Fruit fly (Drosophila melanogaster) whole organism, adult: Measurements from ENCODE around the gene CG15414.

Experiments
- CG11617 ChIP-seq: fragments of 200-800 bp; sonication (Bioruptor generic); optimal IDR thresholded peaks from 2 replicates; lab custom pipeline; 2017; ENCODE audit warnings: mild to moderate bottlenecking, missing biosample characterization, missing genetic modification reagents, missing genetic modification characterization
- CG12768 ChIP-seq: fragments of 200-800 bp; sonication (Bioruptor generic); optimal IDR thresholded peaks from 2 replicates; lab custom pipeline; 2017; ENCODE audit warnings: missing biosample characterization, missing genetic modification characterization, mild to moderate bottlenecking, moderate library complexity, missing genetic modification reagents
- CG14711 ChIP-seq: fragments of 200-800 bp; sonication (Bioruptor generic); optimal IDR thresholded peaks from 2 replicates; lab custom pipeline; 2018; ENCODE audit warnings: missing biosample characterization, mild to moderate bottlenecking, missing genetic modification characterization, moderate library complexity
- CG1620 ChIP-seq: fragments of 200-800 bp; sonication (Bioruptor generic); optimal IDR thresholded peaks from 2 replicates; lab custom pipeline; 2016; ENCODE audit warnings: missing biosample characterization, missing genetic modification characterization
- CG33017 ChIP-seq: fragments of 200-800 bp; sonication (Bioruptor generic); optimal IDR thresholded peaks from 2 replicates; lab custom pipeline; 2018; ENCODE audit warnings: missing biosample characterization, mild to moderate bottlenecking, missing genetic modification characterization, moderate library complexity
- CG5204 ChIP-seq: fragments of 200-800 bp; sonication (Bioruptor generic); optimal IDR thresholded peaks from 2 replicates; lab custom pipeline; 2016; ENCODE audit warnings: missing biosample characterization, missing genetic modification characterization
- CG7101 ChIP-seq: fragments of 200-800 bp; sonication (Bioruptor generic); optimal IDR thresholded peaks from 2 replicates; lab custom pipeline; 2018; ENCODE audit warnings: missing biosample characterization, mild to moderate bottlenecking, missing genetic modification characterization, moderate library complexity
- Clk ChIP-seq: fragments of 200-800 bp; sonication (Bioruptor generic); optimal IDR thresholded peaks from 2 replicates; lab custom pipeline; 2017; ENCODE audit warnings: missing biosample characterization, missing genetic modification characterization
- Crg-1 ChIP-seq: fragments of 200-800 bp; sonication (Bioruptor generic); optimal IDR thresholded peaks from 2 replicates; lab custom pipeline; 2016; ENCODE audit warnings: missing biosample characterization, missing genetic modification characterization
- Hr96 ChIP-seq: fragments of 200-800 bp; sonication (Bioruptor generic); optimal IDR thresholded peaks from 2 replicates; lab custom pipeline; 2016; ENCODE audit warnings: missing biosample characterization, missing genetic modification characterization
- Mnt ChIP-seq: fragments of 200-800 bp; sonication (Bioruptor generic); optimal IDR thresholded peaks from 2 replicates; lab custom pipeline; 2016; ENCODE audit warnings: missing biosample characterization, mild to moderate bottlenecking, missing genetic modification characterization
- cic ChIP-seq: fragments of 200-800 bp; sonication (Bioruptor generic); optimal IDR thresholded peaks from 2 replicates; lab custom pipeline; 2017; ENCODE audit warnings: missing biosample characterization, mild to moderate bottlenecking, missing genetic modification characterization, moderate library complexity
- cnc ChIP-seq, 2 experiments: fragments of >200 bp; optimal IDR thresholded peaks; 2 replicates each; lab custom pipeline; 2017
- kay ChIP-seq: fragments of 200-800 bp; sonication (Bioruptor generic); peaks from one replicate; lab custom pipeline; 2016; ENCODE audit warnings: missing biosample characterization, missing genetic modification characterization, borderline replicate concordance
- ovo ChIP-seq: fragments of 200-800 bp; sonication (Bioruptor generic); optimal IDR thresholded peaks from 2 replicates; lab custom pipeline; 2016; ENCODE audit warnings: missing biosample characterization, missing genetic modification characterization
- pad ChIP-seq: fragments of 200-800 bp; sonication (Bioruptor generic); optimal IDR thresholded peaks from 3 replicates; lab custom pipeline; 2017; ENCODE audit warnings: missing biosample characterization, missing genetic modification characterization, mild to moderate bottlenecking, moderate library complexity, missing genetic modification reagents
- tj ChIP-seq: fragments of 200-800 bp; sonication (Bioruptor generic); optimal IDR thresholded peaks from 3 replicates; lab custom pipeline; 2017; ENCODE audit warnings: missing biosample characterization, mild to moderate bottlenecking, missing genetic modification characterization, moderate library complexity

The CG15414 gene

DNA sequence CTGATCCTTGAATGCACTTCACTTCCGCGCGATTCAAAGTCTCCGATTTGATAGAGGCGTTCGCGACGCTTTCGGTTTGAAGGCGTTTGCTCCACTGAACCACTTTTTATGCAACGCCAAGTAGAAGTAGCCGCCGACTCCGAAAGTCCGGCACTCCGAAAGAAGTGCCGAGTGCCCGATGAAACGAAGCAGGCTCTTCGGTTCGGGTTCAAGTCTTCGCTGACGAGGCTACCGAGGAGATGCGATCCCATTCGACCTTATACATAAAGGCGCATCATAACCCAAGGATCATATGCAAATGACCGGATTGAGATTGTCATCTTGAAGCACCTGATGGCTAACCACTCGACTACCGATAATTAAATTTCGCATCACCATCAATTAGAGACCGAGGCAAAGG, at the start of gene CG15414:
Gene CG15414, minus strand, starts transcription at position 101 of the 400 bp plus-strand sequence.
- TF ChIP-seq ovo (GFP tag; lab: Kevin White, UChicago): no peak
- no peak for TF ChIP-seq pad (GFP tag; lab: Kevin White, UChicago)
- TF ChIP-seq Mnt (GFP tag; lab: Kevin White, UChicago): no peak
- no peak for TF ChIP-seq Clk (GFP tag; lab: Kevin White, UChicago)
- no peak for TF ChIP-seq CG14711 (tag; lab: Kevin White, UChicago)
- TF ChIP-seq CG33017 (tag; lab: Kevin White, UChicago): no peak
- TF ChIP-seq CG12768 (GFP tag; lab: Kevin White, UChicago): no peak
- no peak for TF ChIP-seq tj (GFP tag; lab: Kevin White, UChicago)
- TF ChIP-seq kay (GFP tag; lab: Kevin White, UChicago): no peak
- no peak for TF ChIP-seq cic (GFP tag; lab: Kevin White, UChicago)
- TF ChIP-seq cnc (optimal IDR thresholded peaks at IDR 0.05; lab: Kevin White, UChicago): no peak
- TF ChIP-seq Crg-1 (GFP tag; lab: Kevin White, UChicago): no peak
- TF ChIP-seq CG7101 (tag; lab: Kevin White, UChicago): no peak
- TF ChIP-seq CG1620 (GFP tag; lab: Kevin White, UChicago): no peak

DNA sequence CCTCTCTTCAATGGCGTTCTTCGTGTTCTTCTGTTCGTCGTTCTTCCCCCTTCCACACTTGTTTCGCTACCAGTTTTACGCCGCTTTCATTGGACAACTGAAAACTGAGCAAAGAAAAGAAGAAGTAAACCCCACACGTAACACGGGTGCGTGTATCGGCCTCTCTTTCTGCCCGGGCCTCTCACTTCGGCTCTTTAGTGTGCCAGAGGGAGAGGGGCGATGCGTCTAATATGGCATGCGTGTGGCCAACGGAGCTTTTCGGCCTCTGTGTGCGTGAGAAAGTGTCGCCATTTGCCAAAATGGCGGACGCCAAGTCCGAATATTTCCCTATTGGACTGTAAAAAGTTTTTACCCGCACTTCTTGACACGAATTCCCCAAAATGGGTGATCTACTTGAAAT, 49.1 kb upstream of the CG15414 start:
- no peak for TF ChIP-seq CG12768 (GFP tag; lab: Kevin White, UChicago)
- TF ChIP-seq Clk (GFP tag; lab: Kevin White, UChicago): no peak

DNA sequence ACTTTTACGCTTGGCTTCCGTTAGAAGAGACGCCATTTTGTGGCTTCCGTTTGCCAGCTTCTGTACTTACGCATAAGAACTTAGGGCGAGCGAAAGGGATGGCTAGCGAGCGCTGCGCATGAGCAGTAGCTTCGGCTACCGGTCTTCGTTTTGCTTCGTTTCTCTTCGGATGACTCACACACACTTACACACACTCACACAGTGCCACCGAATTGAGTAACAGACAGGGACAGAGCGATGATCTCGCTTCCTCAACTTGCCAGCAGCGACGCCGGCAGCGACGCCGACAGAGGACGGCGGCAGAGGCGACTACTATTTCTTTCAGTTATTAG, 48.5 kb upstream of the CG15414 start:
- no peak for TF ChIP-seq Crg-1 (GFP tag; lab: Kevin White, UChicago)

DNA sequence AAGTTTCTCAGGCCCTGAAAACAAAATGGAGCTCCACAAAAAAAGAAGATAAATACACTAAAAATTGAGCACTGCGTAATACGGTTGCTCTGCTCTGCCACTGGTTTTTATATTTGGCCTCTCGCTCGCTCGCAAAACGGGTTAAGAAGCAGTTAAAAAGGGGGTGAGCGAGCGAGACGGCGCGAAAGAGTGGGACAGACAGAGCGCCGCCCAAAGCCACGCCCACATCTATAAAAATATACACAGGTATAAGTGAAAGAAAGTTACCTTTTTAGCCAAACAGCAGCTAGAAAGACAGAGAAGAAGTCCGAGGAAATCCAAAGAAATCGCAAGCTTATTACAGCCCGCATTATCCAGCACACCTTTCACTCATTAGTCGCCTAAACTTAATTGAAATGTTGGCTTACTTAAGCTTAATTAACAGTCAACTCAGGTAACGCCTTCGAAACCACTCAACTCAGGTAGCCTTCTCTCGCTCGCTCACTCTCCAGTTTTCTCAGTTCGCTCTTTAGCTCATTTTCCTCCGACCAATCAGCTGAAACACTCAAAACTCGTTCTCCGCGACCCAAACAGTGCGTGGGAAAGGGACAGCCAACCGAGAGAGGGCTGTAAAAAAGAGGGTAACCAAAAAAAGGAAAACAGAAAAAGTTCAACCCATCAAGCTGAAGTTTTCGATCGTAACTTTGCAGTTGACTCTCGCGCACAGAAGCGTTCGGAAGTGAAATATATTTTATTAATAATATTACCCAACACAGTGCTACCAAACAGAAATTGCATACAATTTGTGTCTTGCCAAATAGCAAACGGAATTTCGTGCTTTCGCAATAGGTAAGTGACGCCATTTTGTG, 47.9 kb upstream of the CG15414 start, which contains the start of gene drm:
Gene drm, plus strand, starts transcription at position 684 of the 848 bp plus-strand sequence.
- TF ChIP-seq ovo (GFP tag; lab: Kevin White, UChicago) (peak; percentile 40), cnc (optimal IDR thresholded peaks at IDR 0.05; lab: Kevin White, UChicago) (no peak), pad (GFP tag; lab: Kevin White, UChicago) (peak; percentile 86)

DNA sequence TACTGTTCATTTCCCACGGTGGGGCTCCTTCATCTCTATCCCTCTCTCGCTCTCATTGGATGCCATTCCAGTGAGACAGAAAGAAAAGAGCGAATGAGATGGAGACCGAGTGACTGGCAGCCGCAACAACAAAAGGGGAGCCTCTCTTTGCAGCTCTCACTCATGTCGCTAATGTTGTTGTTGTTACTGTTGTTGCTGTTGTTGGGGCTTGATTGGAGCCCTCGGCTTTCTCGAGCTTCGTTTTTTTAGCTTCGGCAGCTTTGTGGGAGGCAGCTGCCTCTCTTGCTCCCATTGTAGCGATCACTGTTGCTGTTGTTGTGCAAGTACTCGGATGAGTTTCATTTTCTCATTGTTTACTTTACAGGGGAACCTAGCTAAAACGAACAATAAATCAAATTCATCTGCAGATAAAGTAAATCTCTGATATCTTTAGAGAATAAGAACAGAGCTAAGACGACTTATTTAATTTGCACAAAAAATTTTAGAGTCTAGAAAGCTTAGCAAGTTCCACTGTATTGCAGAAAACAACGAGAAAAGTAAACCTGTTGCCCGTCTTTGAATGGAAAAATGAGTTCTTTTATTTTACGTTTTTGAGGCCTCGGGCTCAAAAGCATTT, 43.5 kb upstream of the CG15414 start:
- TF ChIP-seq pad (GFP tag; lab: Kevin White, UChicago): no peak
- TF ChIP-seq Clk (GFP tag; lab: Kevin White, UChicago): no peak
- no peak for TF ChIP-seq Hr96 (GFP tag; lab: Kevin White, UChicago)
- TF ChIP-seq cic (GFP tag; lab: Kevin White, UChicago): no peak
- no peak for TF ChIP-seq CG5204 (GFP tag; lab: Kevin White, UChicago)
- no peak for TF ChIP-seq kay (GFP tag; lab: Kevin White, UChicago)
- TF ChIP-seq Mnt (GFP tag; lab: Kevin White, UChicago): no peak
- no peak for TF ChIP-seq ovo (GFP tag; lab: Kevin White, UChicago)
- no peak for TF ChIP-seq CG33017 (tag; lab: Kevin White, UChicago)
- no peak for TF ChIP-seq tj (GFP tag; lab: Kevin White, UChicago)

DNA sequence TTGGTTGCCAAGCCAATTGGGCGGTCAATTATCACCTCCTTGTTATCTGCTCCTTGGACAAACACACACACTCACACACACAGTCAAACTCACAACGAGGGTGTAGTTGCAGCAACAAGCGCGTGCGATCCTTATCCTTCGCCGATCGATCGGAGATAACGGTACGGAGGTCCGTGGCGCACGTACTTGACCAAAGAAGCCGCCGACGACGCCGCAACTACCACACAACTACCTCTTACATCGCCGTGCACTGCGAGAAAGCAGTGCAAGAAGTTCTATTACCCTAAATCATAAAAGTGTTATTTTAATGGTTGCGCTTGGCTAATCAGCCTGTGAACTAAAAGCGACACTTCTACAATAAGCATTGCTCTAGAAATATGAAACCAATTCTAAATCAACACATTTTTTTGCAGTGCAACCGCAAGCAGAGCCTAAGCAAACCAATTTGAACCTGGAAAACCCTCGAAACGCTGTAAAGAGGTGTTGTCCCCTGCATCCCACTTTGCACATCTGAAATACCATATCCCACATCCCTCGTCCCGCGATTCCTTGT, 42.2 kb upstream of the CG15414 start:
- no peak for TF ChIP-seq CG1620 (GFP tag; lab: Kevin White, UChicago)

DNA sequence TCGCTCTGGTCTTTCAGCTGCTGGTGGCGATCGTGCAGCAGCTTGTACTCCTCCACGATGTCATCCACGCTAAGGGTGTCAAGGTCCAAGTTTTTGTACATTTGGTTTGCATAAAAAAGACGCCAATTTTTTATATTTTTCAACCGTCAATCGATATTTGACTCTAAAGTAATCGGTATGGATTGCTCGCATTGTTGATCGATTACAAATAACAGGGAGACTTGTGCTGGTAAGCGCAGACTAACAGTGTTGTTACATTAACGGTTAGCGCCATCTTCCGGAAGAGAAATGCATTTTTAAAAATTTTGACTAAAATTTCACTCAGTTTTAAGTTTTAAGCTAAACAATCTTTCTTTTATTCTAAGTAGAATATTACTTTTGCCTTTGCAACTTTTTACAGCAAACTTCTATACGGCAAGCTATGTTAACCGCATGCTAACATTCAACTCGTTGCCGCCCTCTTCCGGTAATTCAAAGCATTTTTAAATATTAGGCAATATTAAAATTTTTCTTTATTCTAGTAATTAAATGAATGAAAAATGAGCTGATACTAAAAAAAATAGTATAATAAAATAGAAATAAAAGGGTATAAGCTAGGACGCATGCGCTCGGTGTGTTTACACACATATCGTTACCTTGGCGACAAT, 39.4 kb upstream of the CG15414 start, which contains the start of the genes Spindly and IFT57:
Gene Spindly, minus strand, starts transcription at position 132 of the 647 bp plus-strand sequence.
Gene IFT57, plus strand, starts transcription at position 604 of the 647 bp plus-strand sequence.
- no peak for TF ChIP-seq Mnt (GFP tag; lab: Kevin White, UChicago)
- no peak for TF ChIP-seq CG12768 (GFP tag; lab: Kevin White, UChicago)
- no peak for TF ChIP-seq Clk (GFP tag; lab: Kevin White, UChicago)
- TF ChIP-seq cic (GFP tag; lab: Kevin White, UChicago): no peak
- no peak for TF ChIP-seq tj (GFP tag; lab: Kevin White, UChicago)
- TF ChIP-seq CG1620 (GFP tag; lab: Kevin White, UChicago): no peak
- TF ChIP-seq Hr96 (GFP tag; lab: Kevin White, UChicago): no peak
- no peak for TF ChIP-seq cnc (optimal IDR thresholded peaks at IDR 0.05; lab: Kevin White, UChicago)
- TF ChIP-seq CG11617: no peak
- no peak for TF ChIP-seq CG33017 (tag; lab: Kevin White, UChicago)
